Worm (Caenorhabditis elegans): ENCODE data around the gene sqt-2.
A peak's percentile ranks its signal among the peaks of the same experiment; 100 is the strongest.

sqt-2 gene

DNA sequence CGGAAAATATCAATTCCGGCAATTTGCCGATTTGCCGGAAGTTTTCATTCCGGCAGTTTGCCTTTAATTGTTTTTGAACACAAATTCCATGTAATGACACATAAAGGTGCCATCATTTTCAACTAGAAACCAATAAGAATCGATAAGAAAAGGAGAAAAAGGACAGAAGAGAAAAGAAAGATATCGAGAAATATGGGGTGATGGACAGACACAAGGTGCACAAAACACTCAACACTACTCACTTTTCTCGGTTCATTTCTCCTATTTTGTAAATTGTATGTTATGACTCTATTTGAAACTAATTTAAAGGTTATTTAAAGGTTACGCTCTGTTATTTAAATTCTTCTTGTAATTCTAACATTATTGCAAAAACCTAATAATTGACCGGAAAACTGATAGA is 27.7 kb downstream of the sqt-2 start:
- TF ChIP-seq elt-2 (tag; optimal IDR thresholded peaks at IDR 0.05) (peak; percentile 44), ceh-28 (tag; optimal IDR thresholded peaks at IDR 0.05) (peak; percentile 19), lsy-12 (tag; optimal IDR thresholded peaks at IDR 0.05) (no peak), daf-12 (tag; optimal IDR thresholded peaks at IDR 0.05) (no peak), nhr-23 (tag; optimal IDR thresholded peaks at IDR 0.05) (no peak), pqm-1 (tag; optimal IDR thresholded peaks at IDR 0.05) (peak; percentile 61)

DNA sequence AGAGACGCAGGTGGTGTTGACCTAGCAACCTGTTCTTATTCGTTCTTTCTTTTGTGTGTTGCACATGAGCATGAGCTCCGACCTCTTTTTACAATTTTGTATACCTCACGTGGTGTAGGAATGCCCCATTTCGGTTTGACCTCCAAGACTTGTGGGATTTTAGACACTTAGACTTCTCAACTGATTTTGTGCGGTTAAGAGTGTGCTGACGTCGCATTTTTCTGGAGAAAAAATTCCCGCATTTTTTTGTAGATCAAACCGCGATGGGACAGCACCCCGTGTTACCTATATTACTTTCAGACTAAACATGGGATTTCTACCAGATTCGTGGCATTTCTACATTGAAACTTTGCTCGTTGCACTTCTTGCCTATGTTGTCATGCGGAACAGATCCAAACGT is 28.2 kb downstream of the sqt-2 start, which contains the start of gene sptl-1:
TSS of gene sptl-1 (plus strand) at position 301 of the 400 bp plus-strand sequence.
- TF ChIP-seq nhr-23 (tag; optimal IDR thresholded peaks at IDR 0.05), result no peak
- TF ChIP-seq ztf-4 (tag; optimal IDR thresholded peaks at IDR 0.05), result no peak
- no peak for TF ChIP-seq hmg-11 (tag; optimal IDR thresholded peaks at IDR 0.05)
- TF ChIP-seq aly-2 (tag; optimal IDR thresholded peaks at IDR 0.05), result no peak
- no peak for TF ChIP-seq elt-2 (tag; optimal IDR thresholded peaks at IDR 0.05)
- TF ChIP-seq daf-12 (tag; optimal IDR thresholded peaks at IDR 0.05), result no peak
- TF ChIP-seq nhr-67 (tag; optimal IDR thresholded peaks at IDR 0.05), result no peak
- no peak for TF ChIP-seq ceh-9 (tag; optimal IDR thresholded peaks at IDR 0.05)
- TF ChIP-seq ceh-82 (tag; optimal IDR thresholded peaks at IDR 0.05), result no peak

DNA sequence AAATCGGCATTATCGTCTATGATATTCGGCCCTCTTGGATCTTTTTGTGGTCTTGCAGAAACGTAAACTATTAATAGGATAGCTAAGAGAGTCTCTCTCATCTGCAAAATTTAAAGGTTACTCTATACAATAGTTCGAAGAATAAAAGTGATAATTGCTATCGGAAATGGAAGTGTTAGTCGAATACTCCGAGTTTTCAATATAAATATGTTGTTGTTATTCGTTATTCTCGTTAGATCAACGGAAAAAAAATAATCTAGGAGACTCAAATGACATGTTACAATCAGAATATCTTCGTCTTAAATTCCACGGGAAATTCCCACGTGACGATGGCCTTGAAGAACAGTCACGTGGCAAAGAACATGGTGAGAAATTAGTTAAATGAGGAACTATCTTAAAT is 32.1 kb downstream of the sqt-2 start, which contains the start of gene tre-5:
TSS of gene tre-5 (minus strand) at position 101 of the 400 bp plus-strand sequence.
- TF ChIP-seq mml-1 (tag; optimal IDR thresholded peaks at IDR 0.05) (no peak), egl-5 (tag; optimal IDR thresholded peaks at IDR 0.05) (no peak), nfya-1 (tag; optimal IDR thresholded peaks at IDR 0.05; ENCODE audit: insufficient read depth) (no peak), daf-12 (tag; optimal IDR thresholded peaks at IDR 0.05) (no peak), ceh-9 (tag; optimal IDR thresholded peaks at IDR 0.05) (no peak), nhr-76 (tag; optimal IDR thresholded peaks at IDR 0.05) (no peak)

DNA sequence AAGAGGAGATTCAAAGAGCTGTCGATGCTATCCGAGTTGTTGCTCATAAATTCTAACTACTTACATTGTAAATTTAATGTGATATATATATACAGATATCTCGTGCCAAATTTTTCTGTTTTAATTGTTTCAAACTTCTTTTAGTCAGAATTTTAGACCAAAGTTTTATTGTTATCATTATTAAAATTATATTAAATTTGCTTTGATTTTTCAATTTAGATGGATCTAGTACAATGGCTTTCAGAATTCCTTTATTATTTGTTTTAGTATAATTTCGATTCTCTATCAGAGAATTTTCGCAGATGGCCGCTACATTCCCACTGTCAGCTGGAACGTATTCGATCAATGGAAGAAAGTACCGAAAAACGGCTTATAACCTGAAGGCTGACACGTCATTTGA is 34.2 kb downstream of the sqt-2 start, which contains the start of gene ascc-1:
TSS of gene ascc-1 (plus strand) at position 301 of the 400 bp plus-strand sequence.
- no peak for TF ChIP-seq snpc-4 (tag; optimal IDR thresholded peaks at IDR 0.05)
- no peak for TF ChIP-seq nhr-11 (tag; optimal IDR thresholded peaks at IDR 0.05)
- TF ChIP-seq ama-1 (optimal IDR thresholded peaks at IDR 0.05), result no peak
- no peak for TF ChIP-seq nhr-28 (tag; optimal IDR thresholded peaks at IDR 0.05)
- TF ChIP-seq jun-1 (tag; optimal IDR thresholded peaks at IDR 0.05), result no peak
- TF ChIP-seq fkh-2 (tag; optimal IDR thresholded peaks at IDR 0.05), result no peak
- TF ChIP-seq egl-27 (tag; optimal IDR thresholded peaks at IDR 0.05), result no peak
- no peak for TF ChIP-seq nhr-77 (tag; optimal IDR thresholded peaks at IDR 0.05)
- no peak for TF ChIP-seq hmg-11 (tag; optimal IDR thresholded peaks at IDR 0.05)
- no peak for TF ChIP-seq pha-4 (tag; optimal IDR thresholded peaks at IDR 0.05)
- TF ChIP-seq nhr-23 (tag; optimal IDR thresholded peaks at IDR 0.05), result no peak
- no peak for TF ChIP-seq elt-2 (tag; optimal IDR thresholded peaks at IDR 0.05)
- no peak for TF ChIP-seq nfya-1 (tag; optimal IDR thresholded peaks at IDR 0.05; ENCODE audit: insufficient read depth)

DNA sequence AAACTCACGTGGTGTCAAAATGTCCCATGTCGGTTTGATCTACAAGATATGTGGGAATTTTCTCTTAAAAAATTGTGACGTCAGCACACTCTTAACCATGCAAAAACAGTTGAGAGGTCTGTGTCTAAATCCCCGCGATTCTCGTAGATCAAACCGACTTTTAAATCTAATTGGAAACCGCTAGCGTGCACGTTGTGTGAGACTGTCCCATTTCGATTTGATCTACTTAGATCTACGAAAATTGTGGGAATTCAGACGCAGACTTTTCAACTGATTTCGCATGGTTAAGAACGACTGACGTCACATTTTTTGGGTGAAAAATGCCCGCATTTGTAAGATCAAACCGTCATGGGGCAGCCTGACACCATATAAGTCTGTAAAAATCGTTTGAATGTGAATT is 34.7 kb downstream of the sqt-2 start:
- TF ChIP-seq pha-4 (tag; optimal IDR thresholded peaks at IDR 0.05) (no peak), egl-5 (tag; optimal IDR thresholded peaks at IDR 0.05) (no peak), ztf-11 (tag; optimal IDR thresholded peaks at IDR 0.05) (no peak), ceh-82 (tag; optimal IDR thresholded peaks at IDR 0.05) (no peak), R02D3.7 (tag; optimal IDR thresholded peaks at IDR 0.05) (no peak), ceh-28 (tag; optimal IDR thresholded peaks at IDR 0.05) (no peak), lin-15B (tag; optimal IDR thresholded peaks at IDR 0.05) (no peak), nhr-77 (tag; optimal IDR thresholded peaks at IDR 0.05) (no peak), ama-1 (optimal IDR thresholded peaks at IDR 0.05) (no peak)

DNA sequence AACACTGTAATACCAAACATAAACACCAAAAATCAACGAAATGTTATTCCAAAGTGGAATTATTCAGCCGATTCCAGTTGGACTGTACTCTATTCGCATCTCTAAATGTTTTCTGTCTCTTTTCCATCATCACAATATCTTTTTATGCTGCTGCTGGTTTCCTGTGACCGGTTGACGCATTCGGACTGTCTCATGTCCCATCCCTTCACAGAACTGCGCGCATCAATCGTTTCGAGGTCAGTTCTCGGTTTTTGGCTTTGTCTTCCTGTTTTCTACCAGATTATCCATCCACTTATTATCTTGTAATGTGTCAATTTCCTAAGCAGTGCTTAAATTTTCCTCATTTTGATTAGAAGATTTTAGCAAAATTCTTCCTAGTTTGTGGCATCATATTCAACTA is 36.9 kb downstream of the sqt-2 start:
- TF ChIP-seq nhr-23 (tag; optimal IDR thresholded peaks at IDR 0.05), result peak; percentile 57
- no peak for TF ChIP-seq daf-12 (tag; optimal IDR thresholded peaks at IDR 0.05)
- TF ChIP-seq nhr-12 (tag; optimal IDR thresholded peaks at IDR 0.05), result no peak
- TF ChIP-seq nhr-25 (tag; optimal IDR thresholded peaks at IDR 0.05), result peak; percentile 78
- no peak for TF ChIP-seq elt-3 (tag; optimal IDR thresholded peaks at IDR 0.05)

DNA sequence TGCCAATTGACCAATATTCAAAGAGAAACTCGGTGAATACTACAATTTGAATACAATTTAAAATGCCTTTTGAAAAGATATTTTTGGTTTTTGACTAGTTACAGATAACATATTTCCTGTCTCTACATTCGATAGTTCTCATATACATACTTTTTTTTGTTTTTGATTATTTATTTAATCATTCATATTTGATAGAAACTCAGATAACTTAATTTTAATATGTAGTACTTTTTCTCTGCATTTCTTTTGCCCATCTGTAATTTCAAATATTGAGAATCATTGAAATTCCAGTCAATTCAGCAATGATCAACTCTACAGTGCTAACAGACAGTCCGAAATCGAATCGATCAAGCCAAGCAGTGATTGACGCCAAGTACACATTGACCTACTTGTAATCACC is 37.9 kb downstream of the sqt-2 start, which contains the start of gene C23H3.2:
TSS of gene C23H3.2 (plus strand) at position 301 of the 400 bp plus-strand sequence.
- no peak for TF ChIP-seq skn-1 (tag; optimal IDR thresholded peaks at IDR 0.05)
- no peak for TF ChIP-seq snpc-4 (tag; optimal IDR thresholded peaks at IDR 0.05)
- TF ChIP-seq nhr-43 (tag; optimal IDR thresholded peaks at IDR 0.05; ENCODE audit: poor library complexity, severe bottlenecking), result no peak
- TF ChIP-seq sea-2 (GFP tag; optimal IDR thresholded peaks at IDR 0.05), result no peak
- no peak for TF ChIP-seq daf-12 (tag; optimal IDR thresholded peaks at IDR 0.05)
- no peak for TF ChIP-seq ZK546.5 (tag; optimal IDR thresholded peaks at IDR 0.05)
- no peak for TF ChIP-seq nfya-1 (tag; optimal IDR thresholded peaks at IDR 0.05; ENCODE audit: insufficient read depth)
- TF ChIP-seq unc-62 (GFP tag; optimal IDR thresholded peaks at IDR 0.05), result no peak
- TF ChIP-seq ztf-11 (tag; optimal IDR thresholded peaks at IDR 0.05), result no peak
- TF ChIP-seq nhr-77 (tag; optimal IDR thresholded peaks at IDR 0.05), result no peak
- no peak for TF ChIP-seq lin-39 (tag; optimal IDR thresholded peaks at IDR 0.05)
- TF ChIP-seq fkh-10 (GFP tag; optimal IDR thresholded peaks at IDR 0.05), result no peak
